Fruit fly (Drosophila melanogaster): ENCODE data around the gene ICA69.

ICA69 gene

dm6 chr3L:21175531-21176271, 44.5 kb downstream of the ICA69 start (continued):
- TF ChIP-seq D (optimal IDR thresholded peaks at IDR 0.05) (no peak), D (GFP tag; optimal IDR thresholded peaks at IDR 0.05) (no peak), CG17829 (tag; optimal IDR thresholded peaks at IDR 0.05) (peak; percentile 33), CG7271 (tag; optimal IDR thresholded peaks at IDR 0.05) (peak; percentile 68), croc (GFP tag; conservative IDR thresholded peaks at IDR 0.05) (no peak), ken (GFP tag; IDR thresholded peaks at IDR 0.05) (no peak), CG7372 (GFP tag; IDR thresholded peaks at IDR 0.05) (no peak), onecut (GFP tag; IDR thresholded peaks at IDR 0.05) (peak; percentile 11; the same call in 1 of the 2 replicates), Ets65A (GFP tag) (peak; percentile 13), NfI (GFP tag; optimal IDR thresholded peaks at IDR 0.05) (no peak), CG10959 (GFP tag; IDR thresholded peaks at IDR 0.05) (no peak), Rfx (GFP tag; IDR thresholded peaks at IDR 0.05) (0 out of 2 replicates have a peak, but pooled peaks have one; percentile 30), CG6689 (GFP tag; IDR thresholded peaks at IDR 0.05) (no peak), CG43689 (GFP tag; IDR thresholded peaks at IDR 0.05) (no peak), CG12744 (GFP tag; optimal IDR thresholded peaks at IDR 0.05) (no peak), sens (GFP tag) (peak; percentile 85), CG31224 (GFP tag; IDR thresholded peaks at IDR 0.05) (no peak), bsh (GFP tag; optimal IDR thresholded peaks at IDR 0.05) (no peak), HmgD (GFP tag; optimal IDR thresholded peaks at IDR 0.05) (peak; percentile 11), schlank (tag; optimal IDR thresholded peaks at IDR 0.05) (no peak), MBD-R2 (GFP tag; IDR thresholded peaks at IDR 0.05) (peak; percentile 50; the same call in 1 of the 2 replicates), stwl (tag; optimal IDR thresholded peaks at IDR 0.05) (no peak), psq (GFP tag; optimal IDR thresholded peaks at IDR 0.05) (no peak), CG13287 (GFP tag; IDR thresholded peaks at IDR 0.05; ENCODE audit: partially characterized antibody) (peak; percentile 53), ash1 (GFP tag; optimal IDR thresholded peaks at IDR 0.05) (no peak), tin (GFP tag; optimal IDR thresholded peaks at IDR 0.05) (no peak), CG16779 (GFP tag; IDR thresholded peaks at IDR 0.05) (no peak), wor (GFP tag; IDR thresholded peaks at IDR 0.05) (no peak), Lhr (GFP tag; optimal IDR thresholded peaks at IDR 0.05) (peak; percentile 85), sr (GFP tag; IDR thresholded peaks at IDR 0.05) (no peak), CG13424 (tag; optimal IDR thresholded peaks at IDR 0.05) (no peak), B-H2 (GFP tag; optimal IDR thresholded peaks at IDR 0.05) (no peak), BEAF-32 (GFP tag; optimal IDR thresholded peaks at IDR 0.05) (peak; percentile 70), ara (GFP tag; IDR thresholded peaks at IDR 0.05) (no peak), CG14667 (GFP tag; IDR thresholded peaks at IDR 0.05) (no peak), ftz-f1 (GFP tag; optimal IDR thresholded peaks at IDR 0.05) (no peak), nom (GFP tag; optimal IDR thresholded peaks at IDR 0.05) (peak; percentile 11), Dip2 (GFP tag; IDR thresholded peaks at IDR 0.05) (no peak), Dbx (GFP tag; IDR thresholded peaks at IDR 0.05) (no peak), Opbp (GFP tag; IDR thresholded peaks at IDR 0.05; ENCODE audit: partially characterized antibody) (peak; percentile 22; the same call in 1 of the 3 replicates), CG7786 (GFP tag; optimal IDR thresholded peaks at IDR 0.05) (no peak), pum (GFP tag; optimal IDR thresholded peaks at IDR 0.05) (no peak), CG7928 (GFP tag; optimal IDR thresholded peaks at IDR 0.05) (peak; percentile 10), Usf (GFP tag; optimal IDR thresholded peaks at IDR 0.05) (no peak), Ssrp (tag; optimal IDR thresholded peaks at IDR 0.05) (no peak), sc (optimal IDR thresholded peaks at IDR 0.05) (no peak), sc (GFP tag; optimal IDR thresholded peaks at IDR 0.05) (no peak), CG6854 (GFP tag; optimal IDR thresholded peaks at IDR 0.05) (no peak), run (tag; optimal IDR thresholded peaks at IDR 0.05) (no peak), Fer2 (tag; optimal IDR thresholded peaks at IDR 0.05) (no peak), nerfin-2 (GFP tag; IDR thresholded peaks at IDR 0.05; ENCODE audit: partially characterized antibody) (no peak)

All from whole organism, embryonic.